Fruit fly (Drosophila melanogaster) whole organism, embryonic: ENCODE results near the gene OS9.

ENCODE experiments used
- Adf1 ChIP-seq: fragments of 200-800 bp; sonication (Bioruptor generic); IDR thresholded peaks from 2 replicates; pipeline ENCODE4 v1.3.6; 2022; ENCODE audit warnings: missing biosample characterization, missing genetic modification characterization
- Bdp1 ChIP-seq: fragments of 200-800 bp; sonication (Bioruptor generic); optimal IDR thresholded peaks from 3 replicates; lab custom pipeline; 2016; ENCODE audit warnings: missing biosample characterization, missing genetic modification characterization
- CG13624 ChIP-seq: fragments of 200-800 bp; sonication (Bioruptor generic); optimal IDR thresholded peaks from 2 replicates; lab custom pipeline; 2016; ENCODE audit warnings: missing biosample characterization, missing genetic modification characterization
- CG15479 ChIP-seq: fragments of 200-800 bp; sonication (Bioruptor generic); optimal IDR thresholded peaks from 3 replicates; lab custom pipeline; 2019; ENCODE audit warnings: missing biosample characterization, mild to moderate bottlenecking, missing genetic modification characterization, moderate library complexity
- CG17612 ChIP-seq: fragments of 200-800 bp; sonication (Bioruptor generic); IDR thresholded peaks from 2 replicates; pipeline ENCODE4 v1.3.6; 2022; ENCODE audit warnings: missing biosample characterization, missing genetic modification characterization
- CG2199 ChIP-seq: fragments of 200-800 bp; sonication (Bioruptor generic); IDR thresholded peaks from 3 replicates; pipeline ENCODE4 v1.3.6; 2022; ENCODE audit warnings: missing biosample characterization, missing genetic modification characterization
- CG2889 ChIP-seq: fragments of 200-800 bp; sonication (Bioruptor generic); IDR thresholded peaks from 3 replicates; pipeline ENCODE4 v1.3.6; 2022; ENCODE audit warnings: missing biosample characterization, missing genetic modification characterization
- CG30431 ChIP-seq: fragments of 200-800 bp; sonication (Bioruptor generic); optimal IDR thresholded peaks from 2 replicates; lab custom pipeline; 2017; ENCODE audit warnings: missing biosample characterization, missing genetic modification characterization
- CG31224 ChIP-seq: fragments of 200-800 bp; sonication (Bioruptor generic); IDR thresholded peaks from 2 replicates; pipeline ENCODE4 v1.3.6; 2022; ENCODE audit warnings: missing biosample characterization, missing genetic modification characterization
- CG4282 ChIP-seq: fragments of 200-800 bp; sonication (Bioruptor generic); optimal IDR thresholded peaks from 2 replicates; lab custom pipeline; 2016; ENCODE audit warnings: missing biosample characterization, missing genetic modification characterization
- CG5245 ChIP-seq: fragments of 200-800 bp; sonication (Bioruptor generic); optimal IDR thresholded peaks from 3 replicates; lab custom pipeline; 2016; ENCODE audit warnings: missing biosample characterization, missing genetic modification characterization
- CG7839 ChIP-seq: fragments of 200-800 bp; sonication (Bioruptor generic); optimal IDR thresholded peaks from 3 replicates; lab custom pipeline; 2018; ENCODE audit warnings: missing biosample characterization, mild to moderate bottlenecking, missing genetic modification characterization, moderate library complexity
- CG8281 ChIP-seq: fragments of 200-800 bp; sonication (Bioruptor generic); optimal IDR thresholded peaks from 2 replicates; lab custom pipeline; 2018; ENCODE audit warnings: missing biosample characterization, mild to moderate bottlenecking, missing genetic modification characterization, moderate library complexity
- CG8944 ChIP-seq: fragments of 200-800 bp; sonication (Bioruptor generic); optimal IDR thresholded peaks from 3 replicates; lab custom pipeline; 2016; ENCODE audit warnings: missing biosample characterization, missing genetic modification characterization
- CG9932 ChIP-seq: fragments of 200-800 bp; sonication (Bioruptor generic); IDR thresholded peaks from 2 replicates; pipeline ENCODE4 v1.3.6; 2022; ENCODE audit warnings: missing biosample characterization, missing genetic modification characterization
- Camta ChIP-seq: fragments of 200-800 bp; sonication (Bioruptor generic); optimal IDR thresholded peaks from 2 replicates; lab custom pipeline; 2016; ENCODE audit warnings: missing biosample characterization, missing genetic modification characterization
- Chrac-16 ChIP-seq: fragments of 200-800 bp; sonication (Bioruptor generic); optimal IDR thresholded peaks from 3 replicates; lab custom pipeline; 2016; ENCODE audit warnings: missing biosample characterization, missing genetic modification characterization
- D19A ChIP-seq: fragments of 200-800 bp; optimal IDR thresholded peaks from 3 replicates; lab custom pipeline; 2019; ENCODE audit warnings: missing biosample characterization, mild to moderate bottlenecking, missing genetic modification characterization, moderate library complexity
- Eip74EF ChIP-seq, 2 experiments: fragments of 200-800 bp in 1 of 2; fragments of >200 bp in 1 of 2; sonication (Bioruptor generic) in 1 of 2; optimal IDR thresholded peaks; 2 replicates each; lab custom pipeline; 2017 to 2019; ENCODE audit warnings: missing biosample characterization in 2 of 2, missing genetic modification characterization in 2 of 2, mild to moderate bottlenecking in 1 of 2, moderate library complexity in 1 of 2
- Gsc ChIP-seq: fragments of 200-800 bp; sonication (Bioruptor generic); IDR thresholded peaks from 2 replicates; pipeline ENCODE4 v1.3.6; 2022; ENCODE audit warnings: missing biosample characterization, missing genetic modification characterization
- Kr ChIP-seq: fragments of 200-800 bp; sonication (Bioruptor generic); optimal IDR thresholded peaks from 2 replicates; lab custom pipeline; 2017; ENCODE audit warnings: missing biosample characterization, mild to moderate bottlenecking, missing genetic modification characterization
- NK7.1 ChIP-seq: fragments of 200-800 bp; sonication (Bioruptor generic); optimal IDR thresholded peaks from 3 replicates; lab custom pipeline; 2016; ENCODE audit warnings: missing biosample characterization, missing genetic modification characterization
- Rfx ChIP-seq: fragments of 200-800 bp; sonication (Bioruptor generic); IDR thresholded peaks from 2 replicates; pipeline ENCODE4 v1.3.6; 2022; ENCODE audit warnings: missing biosample characterization, missing genetic modification characterization
- Sox100B ChIP-seq: fragments of 200-800 bp; sonication (Bioruptor generic); optimal IDR thresholded peaks from 3 replicates; lab custom pipeline; 2018; ENCODE audit warnings: missing biosample characterization, mild to moderate bottlenecking, missing genetic modification characterization
- TFAM ChIP-seq: fragments of 200-800 bp; sonication (Bioruptor generic); optimal IDR thresholded peaks from 2 replicates; lab custom pipeline; 2017; ENCODE audit warnings: missing biosample characterization, missing genetic modification characterization, inconsistent platforms
- Xbp1 ChIP-seq: fragments of 200-800 bp; sonication (Bioruptor generic); optimal IDR thresholded peaks from 3 replicates; lab custom pipeline; 2016; ENCODE audit warnings: missing biosample characterization, mild to moderate bottlenecking, missing genetic modification characterization
- al ChIP-seq: fragments of 200-800 bp; sonication (Bioruptor generic); IDR thresholded peaks from 2 replicates; pipeline ENCODE4 v1.3.6; 2022; ENCODE audit warnings: missing biosample characterization, missing genetic modification characterization
- ase ChIP-seq: fragments of 200-800 bp; sonication (Bioruptor generic); IDR thresholded peaks from 3 replicates; pipeline ENCODE4 v1.3.6; 2022; ENCODE audit warnings: missing biosample characterization, missing genetic modification characterization
- crc ChIP-seq: fragments of 200-800 bp; sonication (Bioruptor generic); optimal IDR thresholded peaks from 2 replicates; lab custom pipeline; 2016; ENCODE audit warnings: missing biosample characterization, missing genetic modification characterization
- croc ChIP-seq: fragments of 200-800 bp; sonication (Bioruptor generic); conservative IDR thresholded peaks from 3 replicates; pipeline ENCODE4 v1.3.6; 2022; ENCODE audit warnings: missing biosample characterization, missing genetic modification characterization
- dimm ChIP-seq: fragments of 200-800 bp; sonication (Bioruptor generic); IDR thresholded peaks from 2 replicates; pipeline ENCODE4 v1.3.6; 2022; ENCODE audit warnings: missing biosample characterization, missing genetic modification characterization
- emc ChIP-seq: fragments of 200-800 bp; sonication (Bioruptor generic); optimal IDR thresholded peaks from 2 replicates; lab custom pipeline; 2016; ENCODE audit warnings: missing biosample characterization, missing genetic modification characterization
- fd102C ChIP-seq: fragments of 200-800 bp; sonication (Bioruptor generic); optimal IDR thresholded peaks from 2 replicates; lab custom pipeline; 2018; ENCODE audit warnings: missing biosample characterization, mild to moderate bottlenecking, missing genetic modification characterization, moderate library complexity
- gsb-n ChIP-seq: fragments of 200-800 bp; sonication (Bioruptor generic); optimal IDR thresholded peaks from 3 replicates; lab custom pipeline; 2018; ENCODE audit warnings: missing biosample characterization, mild to moderate bottlenecking, missing genetic modification characterization
- kni ChIP-seq: fragments of 200-800 bp; sonication (Bioruptor generic); optimal IDR thresholded peaks from 3 replicates; lab custom pipeline; 2017; ENCODE audit warnings: mild to moderate bottlenecking, missing biosample characterization, missing genetic modification reagents, missing genetic modification characterization
- lmd ChIP-seq: fragments of 200-800 bp; sonication (Bioruptor generic); IDR thresholded peaks from 2 replicates; pipeline ENCODE4 v1.3.6; 2022; ENCODE audit warnings: missing biosample characterization, missing genetic modification characterization
- mam ChIP-seq: fragments of 200-800 bp; sonication (Bioruptor generic); optimal IDR thresholded peaks from 3 replicates; lab custom pipeline; 2016; ENCODE audit warnings: missing biosample characterization, missing genetic modification characterization
- nmo ChIP-seq: fragments of 200-800 bp; sonication (Bioruptor generic); optimal IDR thresholded peaks from 2 replicates; lab custom pipeline; 2018; ENCODE audit warnings: missing biosample characterization, mild to moderate bottlenecking, missing genetic modification characterization, moderate library complexity
- pzg ChIP-seq: fragments of 200-800 bp; sonication (Bioruptor generic); optimal IDR thresholded peaks from 3 replicates; lab custom pipeline; 2018; ENCODE audit warnings: missing biosample characterization, mild to moderate bottlenecking, missing genetic modification characterization, moderate library complexity
- row ChIP-seq: fragments of 200-800 bp; sonication (Bioruptor generic); IDR thresholded peaks from 3 replicates; pipeline ENCODE4 v1.3.6; 2022; ENCODE audit warnings: missing biosample characterization, missing genetic modification characterization
- shn ChIP-seq: fragments of 200-800 bp; sonication (Bioruptor generic); optimal IDR thresholded peaks from 3 replicates; lab custom pipeline; 2016; ENCODE audit warnings: missing biosample characterization, missing genetic modification characterization
- trem ChIP-seq: fragments of 200-800 bp; optimal IDR thresholded peaks from 3 replicates; lab custom pipeline; 2019; ENCODE audit warnings: missing biosample characterization, mild to moderate bottlenecking, missing genetic modification characterization, moderate library complexity
- tup ChIP-seq: fragments of 200-800 bp; sonication (Bioruptor generic); optimal IDR thresholded peaks from 2 replicates; lab custom pipeline; 2016; ENCODE audit warnings: missing biosample characterization, mild to moderate bottlenecking, missing genetic modification characterization, moderate library complexity
- twi ChIP-seq: fragments of 200-800 bp; optimal IDR thresholded peaks from 2 replicates; lab custom pipeline; 2019; ENCODE audit warnings: missing biosample characterization, mild to moderate bottlenecking, missing genetic modification characterization, moderate library complexity
- vnd ChIP-seq: fragments of 200-800 bp; sonication (Bioruptor generic); IDR thresholded peaks from 3 replicates; pipeline ENCODE4 v1.3.6; 2022; ENCODE audit warnings: missing biosample characterization, missing genetic modification characterization; ENCODE audit not compliant: partially characterized antibody
- vvl ChIP-seq: fragments of 200-800 bp; sonication (Bioruptor generic); IDR thresholded peaks from 2 replicates; pipeline ENCODE4 v1.3.6; 2022; ENCODE audit warnings: missing biosample characterization, missing genetic modification characterization
- wek ChIP-seq: fragments of 200-800 bp; sonication (Bioruptor generic); optimal IDR thresholded peaks from 3 replicates; lab custom pipeline; 2018; ENCODE audit warnings: missing biosample characterization, mild to moderate bottlenecking, missing genetic modification characterization, moderate library complexity
- zfh1 ChIP-seq: fragments of 200-800 bp; sonication (Bioruptor generic); IDR thresholded peaks from 3 replicates; pipeline ENCODE4 v1.3.6; 2022; ENCODE audit warnings: missing biosample characterization, missing genetic modification characterization

Gene OS9

DNA sequence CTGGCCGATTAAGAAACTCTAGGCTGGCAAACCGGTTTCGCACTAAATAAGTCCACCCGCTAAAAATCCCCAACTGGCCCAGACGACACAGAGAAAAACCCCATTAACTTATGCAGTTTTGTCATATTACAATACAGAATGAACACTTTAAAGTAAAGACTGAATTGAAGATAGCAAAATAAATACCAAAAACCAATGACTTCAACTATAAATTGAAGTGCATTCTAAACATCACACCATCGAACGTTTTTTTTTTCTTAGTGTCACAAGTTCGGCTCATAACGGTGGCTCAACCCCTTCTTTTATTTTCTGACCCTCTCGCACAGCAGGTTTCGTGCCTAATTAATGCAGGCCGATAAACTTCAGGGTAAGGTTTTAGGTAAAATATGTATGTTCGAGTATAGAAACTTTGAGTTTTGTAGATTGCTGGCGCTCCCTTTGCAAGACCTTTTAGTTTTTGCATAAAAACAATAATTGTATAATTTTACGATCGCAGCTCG lies 24.9 kb downstream of the OS9 start (continued):
- peak; percentile 69 for TF ChIP-seq crc
- peak; percentile 69 for TF ChIP-seq gsb-n (tag; lab: Kevin White, UChicago)
- TF ChIP-seq CG30431 (GFP tag; lab: Kevin White, UChicago): peak; percentile 73
- TF ChIP-seq D19A (tag; lab: Kevin White, UChicago): peak; percentile 6
- TF ChIP-seq shn (GFP tag; lab: Kevin White, UChicago): peak; percentile 83
- TF ChIP-seq CG2889 (GFP tag; lab: Robert Waterston, UW): peak; percentile 87
- peak; percentile 74 for TF ChIP-seq croc (GFP tag; lab: Robert Waterston, UW)
- peak; percentile 77; the same call in 1 of the 2 replicates for TF ChIP-seq CG17612 (GFP tag; lab: Robert Waterston, UW)
- no peak for TF ChIP-seq CG5245
- TF ChIP-seq Gsc (GFP tag; lab: Robert Waterston, UW): peak; percentile 68
- TF ChIP-seq pzg: no peak
- TF ChIP-seq fd102C (GFP tag; lab: Kevin White, UChicago): no peak
- peak; percentile 93 for TF ChIP-seq zfh1 (GFP tag; lab: Robert Waterston, UW)
- TF ChIP-seq mam (GFP tag; lab: Kevin White, UChicago): peak; percentile 88
- TF ChIP-seq CG8281 (tag; lab: Kevin White, UChicago): peak; percentile 38
- peak; percentile 44 for TF ChIP-seq NK7.1 (GFP tag; lab: Kevin White, UChicago)
- TF ChIP-seq lmd (GFP tag; lab: Robert Waterston, UW): peak; percentile 85
- peak; percentile 92 for TF ChIP-seq row (GFP tag; lab: Robert Waterston, UW)
- TF ChIP-seq, all 482 proteins: peak for 385

DNA sequence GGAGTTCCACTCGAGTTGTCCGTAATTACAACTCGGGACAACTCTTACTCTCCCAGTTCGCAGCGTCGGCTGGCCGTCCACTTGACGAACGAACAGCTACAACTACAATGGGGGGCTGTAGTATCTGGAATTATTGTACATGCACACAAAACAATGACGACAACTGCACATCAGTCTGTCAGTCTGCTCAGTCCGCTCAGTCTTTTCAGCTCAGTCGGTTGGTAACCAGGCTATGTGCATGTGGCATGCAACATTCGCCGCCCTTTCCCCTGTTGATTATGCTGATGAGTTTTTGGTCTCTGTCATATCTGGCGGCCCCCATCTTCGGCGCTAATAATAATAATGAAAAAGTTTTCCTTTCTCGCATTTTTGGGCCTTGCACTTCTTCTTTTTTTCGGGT lies 26.3 kb downstream of the OS9 start:
- TF ChIP-seq kni (GFP tag; lab: Kevin White, UChicago): peak; percentile 50
- no peak for TF ChIP-seq CG8944 (GFP tag; lab: Kevin White, UChicago)
- 0 out of 3 replicates have a peak, but pooled peaks have one; percentile 32 for TF ChIP-seq vnd (GFP tag; lab: Robert Waterston, UW)
- TF ChIP-seq CG2199: 0 out of 3 replicates have a peak, but pooled peaks have one; percentile 74
- TF ChIP-seq Xbp1 (GFP tag; lab: Kevin White, UChicago): no peak

DNA sequence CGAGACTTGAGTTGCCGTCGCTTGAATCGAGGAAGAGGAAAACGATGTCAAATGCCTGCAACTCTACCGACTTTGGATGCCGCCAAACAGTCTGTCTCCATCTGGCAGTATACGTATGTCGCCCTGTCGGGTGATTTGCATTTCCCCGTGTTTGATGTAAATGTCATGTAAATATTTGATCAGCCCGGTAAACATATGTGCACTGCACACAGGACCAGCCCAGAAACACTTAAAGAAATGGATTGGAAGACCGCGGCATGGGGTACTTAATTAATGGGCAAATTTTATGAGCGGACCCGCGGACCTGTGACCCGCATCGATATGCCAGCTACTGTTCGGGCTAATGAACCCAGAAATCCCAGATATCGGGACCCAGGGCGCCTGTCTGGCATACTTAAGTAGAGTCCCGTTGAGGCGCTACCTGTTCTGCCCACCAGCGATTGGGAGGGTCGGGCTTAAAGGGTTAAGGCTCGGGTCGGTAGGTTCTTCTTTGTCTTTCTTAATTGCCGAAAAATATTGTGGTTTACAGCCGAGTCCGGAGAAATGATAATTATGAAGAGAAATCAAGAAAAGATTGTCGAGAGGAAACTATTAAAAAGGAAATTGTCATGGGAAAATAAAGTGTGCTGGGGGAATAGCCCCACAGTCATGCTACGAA lies 28.4 kb downstream of the OS9 start:
- TF ChIP-seq Rfx: no peak
- TF ChIP-seq nmo: no peak
- peak; percentile 65 for TF ChIP-seq Kr (GFP tag; lab: Kevin White, UChicago)
- no peak for TF ChIP-seq CG15479
- peak; percentile 70; the same call in 1 of the 2 replicates for TF ChIP-seq vvl (GFP tag; lab: Robert Waterston, UW)
- TF ChIP-seq CG13624: no peak
- no peak for TF ChIP-seq trem (tag; lab: Kevin White, UChicago)
- no peak for TF ChIP-seq CG7839
- no peak for TF ChIP-seq ase (GFP tag; lab: Robert Waterston, UW)
- TF ChIP-seq Bdp1 (GFP tag; lab: Kevin White, UChicago): no peak
- no peak for TF ChIP-seq al
- no peak for TF ChIP-seq Adf1 (GFP tag; lab: Robert Waterston, UW)
- no peak for TF ChIP-seq Sox100B (GFP tag; lab: Kevin White, UChicago)
- no peak for TF ChIP-seq CG9932 (GFP tag; lab: Robert Waterston, UW)
- TF ChIP-seq Eip74EF (GFP tag; optimal IDR thresholded peaks at IDR 0.05; lab: Kevin White, UChicago): no peak
- no peak for TF ChIP-seq wek (GFP tag; lab: Kevin White, UChicago)
- TF ChIP-seq twi (tag; lab: Kevin White, UChicago): peak; percentile 11
- TF ChIP-seq Chrac-16: no peak
- no peak for TF ChIP-seq CG4282 (GFP tag; lab: Kevin White, UChicago)
- TF ChIP-seq CG31224: no peak
- no peak for TF ChIP-seq Camta (GFP tag; lab: Kevin White, UChicago)
- TF ChIP-seq emc (GFP tag; lab: Kevin White, UChicago): no peak
- no peak for TF ChIP-seq TFAM (GFP tag; lab: Kevin White, UChicago)
- TF ChIP-seq tup: no peak
- no peak for TF ChIP-seq dimm (GFP tag; lab: Robert Waterston, UW)
